Worm (Caenorhabditis elegans): ENCODE results near the gene pfn-2.

Gene pfn-2

ce11 chrX:5329236-5329635 lies 24.6 kb downstream of the pfn-2 start, which contains the start of gene C26B9.5:
C26B9.5 (plus strand) TSS chrX:5329479.
- TF ChIP-seq gei-17 (GFP tag; optimal IDR thresholded peaks at IDR 0.05) = no peak
- TF ChIP-seq nhr-80 (tag; optimal IDR thresholded peaks at IDR 0.05) = peak; percentile 68

DNA sequence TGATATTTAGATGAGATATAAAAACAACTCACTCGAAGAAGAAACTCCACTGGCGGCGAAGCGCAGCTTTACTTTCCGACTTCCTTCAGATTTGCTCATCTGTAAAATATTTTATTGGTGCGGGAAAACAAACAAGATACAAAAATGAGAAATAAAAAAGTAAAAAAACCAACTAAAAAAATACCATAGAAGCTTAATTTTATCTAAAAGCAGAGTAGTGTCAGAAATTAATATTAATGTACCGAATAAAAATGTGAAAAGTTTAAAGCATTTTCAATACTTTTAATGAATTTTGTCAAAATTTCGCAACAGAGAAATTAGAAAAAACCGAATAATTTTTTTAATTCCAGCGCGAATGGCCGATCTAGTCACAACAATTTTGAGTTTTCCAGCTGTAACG lies 30.6 kb downstream of the pfn-2 start, which contains the start of gene sto-2:
Gene sto-2 (minus strand): TSS at position 101 of the 400 bp plus-strand sequence.
- TF ChIP-seq K11D2.4 (GFP tag; IDR thresholded peaks at IDR 0.05) (no peak), madf-10 (tag; optimal IDR thresholded peaks at IDR 0.05) (no peak)

DNA sequence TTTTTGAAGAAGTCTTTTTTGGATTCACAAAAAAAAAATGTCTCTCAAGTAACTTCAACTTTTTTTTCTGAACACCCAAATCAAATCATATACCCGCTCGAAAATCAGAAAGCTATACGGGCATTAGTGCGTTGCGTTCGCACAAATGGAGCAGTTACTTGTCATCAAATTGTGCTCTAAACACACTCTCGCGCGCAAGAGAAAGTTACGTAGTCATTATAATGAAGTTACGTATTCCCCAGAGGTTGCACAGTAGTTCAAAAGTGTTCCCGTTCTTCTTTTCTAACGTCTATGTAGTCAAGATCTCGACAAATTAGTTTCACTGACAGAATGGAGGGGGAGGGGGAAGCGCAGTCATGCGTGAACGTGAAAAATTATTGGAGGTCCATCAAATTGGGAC lies 32.3 kb downstream of the pfn-2 start:
- TF ChIP-seq T26A5.8 (tag; optimal IDR thresholded peaks at IDR 0.05) (no peak), D2030.7 (GFP tag; IDR thresholded peaks at IDR 0.05) (no peak), lin-54 (GFP tag; optimal IDR thresholded peaks at IDR 0.05) (no peak), nhr-90 (tag; optimal IDR thresholded peaks at IDR 0.05) (no peak), T07F8.4 (tag; optimal IDR thresholded peaks at IDR 0.05) (no peak), F10E7.11 (tag; optimal IDR thresholded peaks at IDR 0.05) (no peak), madf-3 (GFP tag; IDR thresholded peaks at IDR 0.05) (no peak), hlh-26 (GFP tag; conservative IDR thresholded peaks at IDR 0.05) (no peak), let-607 (tag; optimal IDR thresholded peaks at IDR 0.05) (no peak), bed-1 (GFP tag; IDR thresholded peaks at IDR 0.05) (no peak), ets-4 (GFP tag; optimal IDR thresholded peaks at IDR 0.05) (no peak), ztf-6 (GFP tag; IDR thresholded peaks at IDR 0.05) (no peak), ztf-22 (GFP tag; optimal IDR thresholded peaks at IDR 0.05) (no peak), unc-62 (GFP tag; optimal IDR thresholded peaks at IDR 0.05) (no peak)

DNA sequence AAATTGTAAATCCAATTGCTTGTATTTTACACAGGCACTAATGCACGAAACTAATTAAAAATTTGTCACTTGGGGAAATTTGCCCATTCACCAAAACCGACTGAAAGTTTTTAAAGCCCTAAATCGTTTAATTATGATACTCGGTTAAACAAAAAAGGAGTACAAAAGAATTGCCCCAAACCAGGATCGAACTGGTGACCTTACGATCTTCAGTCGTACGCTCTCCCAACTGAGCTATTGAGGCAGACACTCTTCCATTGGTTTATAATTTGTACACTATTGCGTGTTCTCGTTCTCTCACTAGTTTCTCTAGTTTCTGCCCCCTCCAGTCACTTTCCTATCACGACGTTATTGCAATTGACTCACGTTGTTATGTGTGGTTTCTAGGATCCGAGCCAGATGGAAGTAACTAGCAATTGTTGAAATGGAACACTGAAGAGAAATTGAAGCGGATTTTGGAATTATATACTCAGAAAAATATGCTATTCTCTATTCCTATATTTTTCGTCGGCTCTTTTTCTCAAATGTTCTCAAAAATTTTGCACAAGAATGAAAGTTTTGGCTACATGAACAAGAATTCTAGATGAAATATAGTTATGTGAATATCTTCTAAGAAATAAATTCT lies 34.5 kb downstream of the pfn-2 start:
- TF ChIP-seq attf-3 (GFP tag; conservative IDR thresholded peaks at IDR 0.05) (no peak), nhr-80 (tag; optimal IDR thresholded peaks at IDR 0.05) (peak; percentile 23), ztf-28 (GFP tag; IDR thresholded peaks at IDR 0.05) (no peak), B0261.1 (tag; optimal IDR thresholded peaks at IDR 0.05) (peak; percentile 93), dpff-1 (tag; optimal IDR thresholded peaks at IDR 0.05) (no peak), mel-28 (tag; optimal IDR thresholded peaks at IDR 0.05; ENCODE audit: borderline replicate concordance) (no peak), atf-7 (tag; optimal IDR thresholded peaks at IDR 0.05) (peak; percentile 56), lin-54 (GFP tag; optimal IDR thresholded peaks at IDR 0.05) (no peak), ztf-26 (tag; optimal IDR thresholded peaks at IDR 0.05) (peak; percentile 22), ceh-79 (tag; optimal IDR thresholded peaks at IDR 0.05) (no peak), ztf-22 (GFP tag; optimal IDR thresholded peaks at IDR 0.05) (no peak), madf-10 (tag; optimal IDR thresholded peaks at IDR 0.05) (peak; percentile 56), nhr-120 (GFP tag; IDR thresholded peaks at IDR 0.05) (0 out of 2 replicates have a peak, but pooled peaks have one; percentile 36), lag-1 (GFP tag; IDR thresholded peaks at IDR 0.05) (0 out of 2 replicates have a peak, but pooled peaks have one; percentile 36), Y53G8AR.9 (GFP tag; conservative IDR thresholded peaks at IDR 0.05) (0 out of 2 replicates have a peak, but pooled peaks have one; percentile 51), athp-1 (tag; optimal IDR thresholded peaks at IDR 0.05) (no peak), egl-44 (GFP tag; IDR thresholded peaks at IDR 0.05) (peak; percentile 64; the same call in 1 of the 2 replicates), rec-8 (tag; optimal IDR thresholded peaks at IDR 0.05) (peak; percentile 42 to 63), attf-5 (GFP tag; optimal IDR thresholded peaks at IDR 0.05) (peak; percentile 17), gei-17 (GFP tag; optimal IDR thresholded peaks at IDR 0.05) (no peak), egl-18 (GFP tag; IDR thresholded peaks at IDR 0.05) (no peak), lsy-27 (tag; optimal IDR thresholded peaks at IDR 0.05; ENCODE audit: borderline replicate concordance, insufficient read depth) (no peak), F22D6.2 (tag; optimal IDR thresholded peaks at IDR 0.05) (no peak), efl-1 (GFP tag; optimal IDR thresholded peaks at IDR 0.05) (no peak), him-1 (tag; optimal IDR thresholded peaks at IDR 0.05) (peak; percentile 85), dpl-1 (GFP tag; optimal IDR thresholded peaks at IDR 0.05) (peak; percentile 4), mcd-1 (GFP tag; IDR thresholded peaks at IDR 0.05) (no peak), chd-7 (tag; optimal IDR thresholded peaks at IDR 0.05) (no peak), ama-1 (optimal IDR thresholded peaks at IDR 0.05) (no peak), ama-1 (GFP tag; optimal IDR thresholded peaks at IDR 0.05) (peak; percentile 77 to 84)

Data from whole organism, young adult.